Fruit fly (Drosophila melanogaster) whole organism, wandering third instar larva: ENCODE measurements around the gene msi.

Source experiments
- Dfd ChIP-seq: fragments of >200 bp; optimal IDR thresholded peaks from 2 replicates; lab custom pipeline; 2017; ENCODE audit warnings: missing biosample characterization, missing genetic modification characterization
- Hr78 ChIP-seq: fragments of >200 bp; optimal IDR thresholded peaks from 2 replicates; lab custom pipeline; 2017; ENCODE audit warnings: missing biosample characterization, missing genetic modification characterization
- Hr83 ChIP-seq: fragments of 200-300 bp; sonication (Bioruptor generic); optimal IDR thresholded peaks from 2 replicates; lab custom pipeline; 2016; ENCODE audit warnings: missing biosample characterization, mild to moderate bottlenecking, missing genetic modification characterization, moderate library complexity; ENCODE audit not compliant: poor library complexity, severe bottlenecking
- OdsH ChIP-seq: fragments of 200-800 bp; sonication (Bioruptor generic); optimal IDR thresholded peaks from 2 replicates; lab custom pipeline; 2016; ENCODE audit warnings: missing biosample characterization, mild to moderate bottlenecking, missing genetic modification characterization
- dsf ChIP-seq: sonication (Bioruptor generic); optimal IDR thresholded peaks from 2 replicates; lab custom pipeline; 2016; ENCODE audit warnings: missing biosample characterization, missing genetic modification characterization, borderline replicate concordance
- jim ChIP-seq: fragments of 175-275, 200-325 bp; sonication (Bioruptor generic); optimal IDR thresholded peaks from 2 replicates; lab custom pipeline; 2016; ENCODE audit warnings: missing biosample characterization, mild to moderate bottlenecking, missing genetic modification characterization
- usp ChIP-seq: fragments of >200 bp; optimal IDR thresholded peaks from 2 replicates; lab custom pipeline; 2017; ENCODE audit warnings: missing biosample characterization, missing genetic modification characterization

dm6 chr3R:25549740-25550139 is 33.8 kb downstream of the msi start:
- TF ChIP-seq jim (GFP tag; lab: Kevin White, UChicago) (no peak), OdsH (GFP tag; lab: Kevin White, UChicago) (no peak), Dfd (no peak), usp (no peak), dsf (GFP tag; lab: Kevin White, UChicago) (no peak), Hr78 (GFP tag; lab: Kevin White, UChicago) (no peak), Hr83 (GFP tag; lab: Kevin White, UChicago) (no peak)
